Fruit fly (Drosophila melanogaster) whole organism, embryonic: Measurements from ENCODE around the gene neb.

Source experiments
- B-H2 ChIP-seq: fragments of 200-800 bp; sonication (Bioruptor generic); optimal IDR thresholded peaks from 2 replicates; lab custom pipeline; 2018; ENCODE audit warnings: missing biosample characterization, mild to moderate bottlenecking, missing genetic modification characterization
- Bdp1 ChIP-seq: fragments of 200-800 bp; sonication (Bioruptor generic); optimal IDR thresholded peaks from 3 replicates; lab custom pipeline; 2016; ENCODE audit warnings: missing biosample characterization, missing genetic modification characterization
- Blimp-1 ChIP-seq: fragments of 200-800 bp; sonication (Bioruptor generic); optimal IDR thresholded peaks from 3 replicates; lab custom pipeline; 2018; ENCODE audit warnings: missing biosample characterization, missing genetic modification characterization, mild to moderate bottlenecking, moderate library complexity, missing genetic modification reagents
- Bteb2 ChIP-seq: fragments of 200-800 bp; sonication (Bioruptor generic); optimal IDR thresholded peaks from 2 replicates; lab custom pipeline; 2016; ENCODE audit warnings: missing biosample characterization, missing genetic modification characterization
- CG10321 ChIP-seq: fragments of 200-800 bp; sonication (Bioruptor generic); IDR thresholded peaks from 2 replicates; pipeline ENCODE4 v1.3.6; 2022; ENCODE audit warnings: missing biosample characterization, missing genetic modification characterization
- CG10431 ChIP-seq: fragments of 200-800 bp; sonication (Bioruptor generic); optimal IDR thresholded peaks from 3 replicates; lab custom pipeline; 2018; ENCODE audit warnings: missing biosample characterization, mild to moderate bottlenecking, missing genetic modification characterization
- CG11085 ChIP-seq: fragments of 200-800 bp; sonication (Bioruptor generic); IDR thresholded peaks from 2 replicates; pipeline ENCODE4 v1.3.6; 2022; ENCODE audit warnings: missing biosample characterization, missing genetic modification characterization
- CG12155 ChIP-seq: fragments of 200-800 bp; sonication (Bioruptor generic); optimal IDR thresholded peaks from 3 replicates; lab custom pipeline; 2016; ENCODE audit warnings: missing biosample characterization, missing genetic modification characterization
- CG14667 ChIP-seq: fragments of 200-800 bp; sonication (Bioruptor generic); IDR thresholded peaks from 2 replicates; pipeline ENCODE4 v1.3.6; 2022; ENCODE audit warnings: missing biosample characterization, missing genetic modification characterization
- CG15696 ChIP-seq: fragments of 200-800 bp; sonication (Bioruptor generic); optimal IDR thresholded peaks from 2 replicates; lab custom pipeline; 2019; ENCODE audit warnings: missing biosample characterization, mild to moderate bottlenecking, missing genetic modification characterization, moderate library complexity
- CG16779 ChIP-seq: fragments of 200-800 bp; sonication (Bioruptor generic); IDR thresholded peaks from 2 replicates; pipeline ENCODE4 v1.3.6; 2022; ENCODE audit warnings: missing biosample characterization, missing genetic modification characterization
- CG16863 ChIP-seq: fragments of 200-800 bp; sonication (Bioruptor generic); optimal IDR thresholded peaks from 3 replicates; lab custom pipeline; 2016; ENCODE audit warnings: missing biosample characterization, missing genetic modification characterization
- CG17186 ChIP-seq: fragments of 200-800 bp; sonication (Bioruptor generic); optimal IDR thresholded peaks from 3 replicates; lab custom pipeline; 2017; ENCODE audit warnings: missing biosample characterization, missing genetic modification reagents, missing genetic modification characterization
- CG18011 ChIP-seq: fragments of 200-800 bp; sonication (Bioruptor generic); optimal IDR thresholded peaks from 2 replicates; lab custom pipeline; 2017; ENCODE audit warnings: missing biosample characterization, missing genetic modification characterization, mild to moderate bottlenecking, moderate library complexity, missing genotype
- CG18619 ChIP-seq: fragments of 200-800 bp; sonication (Bioruptor generic); optimal IDR thresholded peaks from 3 replicates; lab custom pipeline; 2017; ENCODE audit warnings: missing biosample characterization, mild to moderate bottlenecking, missing genetic modification characterization
- CG2712 ChIP-seq: fragments of 200-800 bp; optimal IDR thresholded peaks from 3 replicates; lab custom pipeline; 2019; ENCODE audit warnings: missing biosample characterization, mild to moderate bottlenecking, missing genetic modification characterization, moderate library complexity
- CG3163 ChIP-seq: fragments of 200-800 bp; sonication (Bioruptor generic); optimal IDR thresholded peaks from 3 replicates; lab custom pipeline; 2016; ENCODE audit warnings: missing biosample characterization, missing genetic modification characterization
- CG32532 ChIP-seq: fragments of 200-800 bp; sonication (Bioruptor generic); IDR thresholded peaks from 2 replicates; pipeline ENCODE4 v1.3.6; 2022; ENCODE audit warnings: missing biosample characterization, missing genetic modification characterization
- CG34376 ChIP-seq: fragments of 200-800 bp; sonication (Bioruptor generic); optimal IDR thresholded peaks from 2 replicates; lab custom pipeline; 2018; ENCODE audit warnings: missing biosample characterization, mild to moderate bottlenecking, missing genetic modification characterization
- CG5953 ChIP-seq: fragments of 200-800 bp; sonication (Bioruptor generic); IDR thresholded peaks from 2 replicates; pipeline ENCODE4 v1.3.6; 2022; ENCODE audit warnings: missing biosample characterization, missing genetic modification characterization
- CG7372 ChIP-seq: fragments of 200-800 bp; sonication (Bioruptor generic); IDR thresholded peaks from 2 replicates; pipeline ENCODE4 v1.3.6; 2022; ENCODE audit warnings: missing biosample characterization, missing genetic modification characterization
- CG8089 ChIP-seq: fragments of 200-800 bp; sonication (Bioruptor generic); optimal IDR thresholded peaks from 3 replicates; lab custom pipeline; 2016; ENCODE audit warnings: missing biosample characterization, missing genetic modification characterization
- CG8388 ChIP-seq: fragments of 200-800 bp; sonication (Bioruptor generic); optimal IDR thresholded peaks from 2 replicates; lab custom pipeline; 2019; ENCODE audit warnings: missing biosample characterization, mild to moderate bottlenecking, missing genetic modification characterization, moderate library complexity
- CG9727 ChIP-seq: fragments of 200-800 bp; sonication (Bioruptor generic); optimal IDR thresholded peaks from 3 replicates; lab custom pipeline; 2017; ENCODE audit warnings: missing biosample characterization, mild to moderate bottlenecking, missing genetic modification characterization
- CG9876 ChIP-seq: fragments of 200-800 bp; sonication (Bioruptor generic); optimal IDR thresholded peaks from 2 replicates; lab custom pipeline; 2016; ENCODE audit warnings: missing biosample characterization, missing genetic modification characterization
- Dbx ChIP-seq: fragments of 200-800 bp; sonication (Bioruptor generic); IDR thresholded peaks from 3 replicates; pipeline ENCODE4 v1.3.6; 2022; ENCODE audit warnings: missing biosample characterization, missing genetic modification characterization
- E2f2 ChIP-seq: fragments of 200-800 bp; sonication (Bioruptor generic); IDR thresholded peaks from 2 replicates; pipeline ENCODE4 v1.3.6; 2022; ENCODE audit warnings: missing biosample characterization, missing genetic modification characterization
- Ets97D ChIP-seq: fragments of 200-800 bp; sonication (Bioruptor generic); optimal IDR thresholded peaks from 3 replicates; lab custom pipeline; 2016; ENCODE audit warnings: missing biosample characterization, missing genetic modification characterization
- Hr51 ChIP-seq, 2 experiments: fragments of 200-800 bp; sonication (Bioruptor generic); optimal IDR thresholded peaks; 2 replicates in 1 of 2; 3 replicates in 1 of 2; lab custom pipeline; 2016 to 2018; ENCODE audit warnings: missing biosample characterization in 2 of 2, missing genetic modification characterization in 2 of 2, mild to moderate bottlenecking in 1 of 2, moderate library complexity in 1 of 2
- NC2β ChIP-seq: fragments of 200-800 bp; sonication (Bioruptor generic); optimal IDR thresholded peaks from 2 replicates; lab custom pipeline; 2016; ENCODE audit warnings: missing biosample characterization, missing genetic modification characterization
- NfI ChIP-seq: fragments of 200-800 bp; sonication (Bioruptor generic); optimal IDR thresholded peaks from 3 replicates; lab custom pipeline; 2018; ENCODE audit warnings: missing biosample characterization, mild to moderate bottlenecking, missing genetic modification characterization, moderate library complexity
- Poxn ChIP-seq: fragments of 200-800 bp; sonication (Bioruptor generic); IDR thresholded peaks from 2 replicates; pipeline ENCODE4 v1.3.6; 2022; ENCODE audit warnings: missing biosample characterization, missing genetic modification characterization
- Rfx ChIP-seq: fragments of 200-800 bp; sonication (Bioruptor generic); IDR thresholded peaks from 2 replicates; pipeline ENCODE4 v1.3.6; 2022; ENCODE audit warnings: missing biosample characterization, missing genetic modification characterization
- TFAM ChIP-seq: fragments of 200-800 bp; sonication (Bioruptor generic); optimal IDR thresholded peaks from 2 replicates; lab custom pipeline; 2017; ENCODE audit warnings: missing biosample characterization, missing genetic modification characterization, inconsistent platforms
- bcd ChIP-seq: fragments of 200-800 bp; sonication (Bioruptor generic); optimal IDR thresholded peaks from 2 replicates; lab custom pipeline; 2017; ENCODE audit warnings: missing biosample characterization, mild to moderate bottlenecking, missing genetic modification characterization
- chn ChIP-seq: fragments of 200-800 bp; sonication (Bioruptor generic); optimal IDR thresholded peaks from 2 replicates; lab custom pipeline; 2016; ENCODE audit warnings: missing biosample characterization, missing genetic modification characterization
- dmrt11E ChIP-seq: fragments of 200-800 bp; sonication (Bioruptor generic); optimal IDR thresholded peaks from 3 replicates; lab custom pipeline; 2018; ENCODE audit warnings: missing biosample characterization, mild to moderate bottlenecking, missing genetic modification characterization, moderate library complexity
- dmrt99B ChIP-seq: fragments of 200-800 bp; sonication (Bioruptor generic); optimal IDR thresholded peaks from 2 replicates; lab custom pipeline; 2018; ENCODE audit warnings: missing biosample characterization, mild to moderate bottlenecking, missing genetic modification characterization, moderate library complexity
- gfzf ChIP-seq: fragments of 200-800 bp; sonication (Bioruptor generic); optimal IDR thresholded peaks from 2 replicates; lab custom pipeline; 2016; ENCODE audit warnings: missing biosample characterization, mild to moderate bottlenecking, missing genetic modification characterization, moderate library complexity
- insv ChIP-seq, 2 experiments: fragments of 200-800 bp; sonication (Bioruptor generic); optimal IDR thresholded peaks; 3 replicates each; lab custom pipeline; 2016 to 2018; ENCODE audit warnings: missing biosample characterization in 2 of 2, missing genetic modification characterization in 2 of 2
- ken ChIP-seq: fragments of 200-800 bp; sonication (Bioruptor generic); IDR thresholded peaks from 3 replicates; pipeline ENCODE4 v1.3.6; 2022; ENCODE audit warnings: missing biosample characterization, missing genetic modification characterization
- nerfin-1 ChIP-seq: fragments of 200-800 bp; sonication (Bioruptor generic); optimal IDR thresholded peaks from 3 replicates; lab custom pipeline; 2019; ENCODE audit warnings: missing biosample characterization, mild to moderate bottlenecking, missing genetic modification characterization, moderate library complexity
- nmo ChIP-seq: fragments of 200-800 bp; sonication (Bioruptor generic); optimal IDR thresholded peaks from 2 replicates; lab custom pipeline; 2018; ENCODE audit warnings: missing biosample characterization, mild to moderate bottlenecking, missing genetic modification characterization, moderate library complexity
- ro ChIP-seq: fragments of 200-800 bp; sonication (Bioruptor generic); IDR thresholded peaks from 2 replicates; pipeline ENCODE4 v1.3.6; 2022; ENCODE audit warnings: missing biosample characterization, missing genetic modification characterization
- row ChIP-seq: fragments of 200-800 bp; sonication (Bioruptor generic); IDR thresholded peaks from 3 replicates; pipeline ENCODE4 v1.3.6; 2022; ENCODE audit warnings: missing biosample characterization, missing genetic modification characterization
- sim ChIP-seq: fragments of 200-800 bp; sonication (Bioruptor generic); IDR thresholded peaks from 2 replicates; pipeline ENCODE4 v1.3.6; 2022; ENCODE audit warnings: missing biosample characterization, missing genetic modification characterization
- sqz ChIP-seq: fragments of 200-800 bp; sonication (Bioruptor generic); optimal IDR thresholded peaks from 3 replicates; lab custom pipeline; 2018; ENCODE audit warnings: missing biosample characterization, mild to moderate bottlenecking, missing genetic modification characterization
- tgo ChIP-seq: fragments of 200-800 bp; sonication (Bioruptor generic); IDR thresholded peaks from 3 replicates; pipeline ENCODE4 v1.3.6; 2022; ENCODE audit warnings: missing biosample characterization, missing genetic modification characterization
- vnd ChIP-seq: fragments of 200-800 bp; sonication (Bioruptor generic); IDR thresholded peaks from 3 replicates; pipeline ENCODE4 v1.3.6; 2022; ENCODE audit warnings: missing biosample characterization, missing genetic modification characterization; ENCODE audit not compliant: partially characterized antibody
- wek ChIP-seq: fragments of 200-800 bp; sonication (Bioruptor generic); optimal IDR thresholded peaks from 3 replicates; lab custom pipeline; 2018; ENCODE audit warnings: missing biosample characterization, mild to moderate bottlenecking, missing genetic modification characterization, moderate library complexity

Gene neb

DNA sequence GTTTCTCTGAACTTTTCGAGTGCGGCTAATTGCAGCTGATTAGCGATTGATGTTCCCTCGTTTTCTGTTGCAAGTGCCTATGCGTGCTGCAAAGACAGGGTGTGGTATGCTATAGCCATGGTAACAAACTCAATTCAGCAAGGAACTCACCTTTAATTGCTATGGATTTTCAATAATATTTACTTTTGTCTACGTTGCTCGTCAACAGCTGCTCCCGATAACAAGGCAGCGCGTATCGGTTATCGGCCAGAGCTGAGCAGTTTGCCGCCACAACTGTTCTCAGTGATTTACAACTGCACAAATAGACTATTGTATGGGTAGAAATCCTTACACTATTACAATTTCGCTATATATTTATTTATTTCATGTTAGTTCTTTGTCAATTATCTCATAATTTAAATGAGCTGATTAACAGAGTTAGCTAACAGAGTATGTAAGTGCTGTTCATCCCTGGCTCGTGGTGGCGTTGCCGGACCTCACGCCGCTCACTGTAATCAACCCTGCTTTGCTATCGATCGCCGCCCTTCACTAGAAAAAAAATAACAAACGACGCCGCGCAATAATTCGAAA is at the start of gene neb, which contains the start of gene pr (continued):
- TF ChIP-seq bcd (peak; percentile 32), E2f2 (peak; percentile 94), sim (no peak), CG11085 (GFP tag; lab: Robert Waterston, UW) (no peak), CG34376 (GFP tag; lab: Kevin White, UChicago) (no peak), CG14667 (no peak), insv (GFP tag; optimal IDR thresholded peaks at IDR 0.05; lab: Kevin White, UChicago) (peak in 1 of 2 experiments; percentile 0), CG8388 (GFP tag; lab: Kevin White, UChicago) (peak; percentile 40), chn (GFP tag; lab: Kevin White, UChicago) (peak; percentile 26), gfzf (GFP tag; lab: Kevin White, UChicago) (peak; percentile 13), CG16863 (GFP tag; lab: Kevin White, UChicago) (no peak), Bteb2 (peak; percentile 33), CG16779 (GFP tag; lab: Robert Waterston, UW) (no peak), CG17186 (GFP tag; lab: Kevin White, UChicago) (peak; percentile 28), dmrt11E (tag; lab: Kevin White, UChicago) (peak; percentile 67), nerfin-1 (no peak), CG18011 (GFP tag; lab: Kevin White, UChicago) (peak; percentile 40), Poxn (GFP tag; lab: Robert Waterston, UW) (no peak), Blimp-1 (no peak), B-H2 (GFP tag; lab: Kevin White, UChicago) (peak; percentile 51), wek (GFP tag; lab: Kevin White, UChicago) (no peak), Dbx (GFP tag; lab: Robert Waterston, UW) (peak; percentile 77), Rfx (peak; percentile 84), CG10321 (GFP tag; lab: Robert Waterston, UW) (peak; percentile 9; the same call in 1 of the 2 replicates), Ets97D (peak; percentile 73), ken (GFP tag; lab: Robert Waterston, UW) (peak; percentile 64; the same call in 2 of the 3 replicates), ro (GFP tag; lab: Robert Waterston, UW) (no peak), CG3163 (GFP tag; lab: Kevin White, UChicago) (no peak), NC2β (GFP tag; lab: Kevin White, UChicago) (no peak), CG15696 (tag; lab: Kevin White, UChicago) (no peak), CG9876 (GFP tag; lab: Kevin White, UChicago) (peak; percentile 16), nmo (GFP tag; lab: Kevin White, UChicago) (peak; percentile 86), NfI (GFP tag; lab: Kevin White, UChicago) (peak; percentile 52), CG5953 (GFP tag; lab: Robert Waterston, UW) (peak; percentile 58; the same call in 1 of the 2 replicates), dmrt99B (peak; percentile 18), TFAM (no peak), CG32532 (GFP tag; lab: Robert Waterston, UW) (peak; percentile 45; the same call in 1 of the 2 replicates), CG7372 (0 out of 2 replicates have a peak, but pooled peaks have one; percentile 11), CG2712 (tag; lab: Kevin White, UChicago) (peak; percentile 55), row (GFP tag; lab: Robert Waterston, UW) (peak; percentile 83), vnd (GFP tag; lab: Robert Waterston, UW) (no peak), Bdp1 (peak; percentile 31), CG18619 (peak; percentile 36), sqz (peak; percentile 51), CG9727 (GFP tag; lab: Kevin White, UChicago) (peak; percentile 68), tgo (peak; percentile 56), CG12155 (GFP tag; lab: Kevin White, UChicago) (peak; percentile 67), CG8089 (GFP tag; lab: Kevin White, UChicago) (no peak), CG10431 (GFP tag; lab: Kevin White, UChicago) (no peak), Hr51 (GFP tag; optimal IDR thresholded peaks at IDR 0.05; lab: Kevin White, UChicago) (peak; percentile 20 to 66)
